Worm (Caenorhabditis elegans): ENCODE data around the gene C54C6.4.
A peak's percentile ranks its signal among the peaks of the same experiment; 100 is the strongest.

C54C6.4 gene

DNA sequence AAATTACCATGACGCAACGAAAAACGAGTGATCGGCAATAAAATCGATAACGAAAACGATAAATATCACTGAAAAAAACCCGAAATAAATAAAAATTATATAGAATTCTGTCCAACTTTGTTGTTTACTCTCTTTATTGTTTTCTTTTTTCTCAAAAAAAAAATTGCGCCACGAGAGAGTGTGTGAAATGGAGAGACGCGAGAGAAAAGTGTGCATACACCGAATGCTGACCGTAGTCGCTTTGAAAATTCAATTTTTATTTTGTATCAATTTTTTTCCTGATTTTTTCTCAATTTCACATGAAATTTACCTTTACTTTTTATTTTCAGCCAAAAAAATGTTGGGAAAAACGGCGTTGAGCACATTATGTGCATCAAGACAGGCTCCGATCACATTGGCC lies 43.5 kb upstream of the C54C6.4 start, which contains the start of the genes M01F1.4 and mrpl-35:
M01F1.4 (minus strand) TSS at position 126 of the 400 bp plus-strand sequence.
mrpl-35 (plus strand) TSS at position 330 of the 400 bp plus-strand sequence.
- TF ChIP-seq lin-15B (tag; optimal IDR thresholded peaks at IDR 0.05) (peak; percentile 62), unc-39 (tag; optimal IDR thresholded peaks at IDR 0.05) (no peak), elt-2 (tag; optimal IDR thresholded peaks at IDR 0.05) (peak; percentile 14), ZK546.5 (tag; optimal IDR thresholded peaks at IDR 0.05) (no peak), egl-27 (tag; optimal IDR thresholded peaks at IDR 0.05) (no peak), ztf-11 (tag; optimal IDR thresholded peaks at IDR 0.05) (no peak), eor-1 (tag; optimal IDR thresholded peaks at IDR 0.05) (no peak), snpc-4 (tag; optimal IDR thresholded peaks at IDR 0.05) (peak; percentile 65), tbx-2 (tag; optimal IDR thresholded peaks at IDR 0.05) (no peak), aly-2 (tag; optimal IDR thresholded peaks at IDR 0.05) (no peak), mml-1 (tag; optimal IDR thresholded peaks at IDR 0.05) (no peak), nfya-1 (tag; optimal IDR thresholded peaks at IDR 0.05; ENCODE audit: insufficient read depth) (peak; percentile 87), R02D3.7 (tag; optimal IDR thresholded peaks at IDR 0.05) (no peak), ceh-9 (tag; optimal IDR thresholded peaks at IDR 0.05) (no peak), nhr-11 (tag; optimal IDR thresholded peaks at IDR 0.05) (no peak), nhr-67 (tag; optimal IDR thresholded peaks at IDR 0.05) (no peak), hmg-11 (tag; optimal IDR thresholded peaks at IDR 0.05) (peak; percentile 45), nhr-237 (tag; optimal IDR thresholded peaks at IDR 0.05) (no peak), fos-1 (tag; optimal IDR thresholded peaks at IDR 0.05) (no peak), ceh-16 (tag; optimal IDR thresholded peaks at IDR 0.05) (no peak), nhr-77 (tag; optimal IDR thresholded peaks at IDR 0.05) (no peak), zag-1 (tag; optimal IDR thresholded peaks at IDR 0.05) (no peak), nhr-25 (tag; optimal IDR thresholded peaks at IDR 0.05) (no peak), egl-5 (tag; optimal IDR thresholded peaks at IDR 0.05) (no peak), elt-3 (tag; optimal IDR thresholded peaks at IDR 0.05) (no peak), nhr-76 (tag; optimal IDR thresholded peaks at IDR 0.05) (no peak), skn-1 (tag; optimal IDR thresholded peaks at IDR 0.05) (no peak), ama-1 (optimal IDR thresholded peaks at IDR 0.05) (no peak), nhr-23 (tag; optimal IDR thresholded peaks at IDR 0.05) (peak; percentile 3), sea-2 (GFP tag; optimal IDR thresholded peaks at IDR 0.05) (no peak), pha-4 (tag; optimal IDR thresholded peaks at IDR 0.05) (peak; percentile 95), fkh-10 (GFP tag; optimal IDR thresholded peaks at IDR 0.05) (no peak), ceh-28 (tag; optimal IDR thresholded peaks at IDR 0.05) (no peak), nhr-12 (tag; optimal IDR thresholded peaks at IDR 0.05) (no peak), pqm-1 (tag; optimal IDR thresholded peaks at IDR 0.05) (no peak), fkh-2 (tag; optimal IDR thresholded peaks at IDR 0.05) (no peak), nhr-43 (tag; optimal IDR thresholded peaks at IDR 0.05; ENCODE audit: poor library complexity, severe bottlenecking) (no peak), lsy-12 (tag; optimal IDR thresholded peaks at IDR 0.05) (no peak), jun-1 (tag; optimal IDR thresholded peaks at IDR 0.05) (no peak), lin-39 (tag; optimal IDR thresholded peaks at IDR 0.05) (peak; percentile 12), daf-12 (tag; optimal IDR thresholded peaks at IDR 0.05) (no peak), elt-1 (tag; optimal IDR thresholded peaks at IDR 0.05) (no peak), unc-62 (GFP tag; optimal IDR thresholded peaks at IDR 0.05) (no peak), ceh-82 (tag; optimal IDR thresholded peaks at IDR 0.05) (no peak), ztf-4 (tag; optimal IDR thresholded peaks at IDR 0.05) (no peak)

- TF ChIP-seq egl-5 (tag; optimal IDR thresholded peaks at IDR 0.05): no peak
- no peak for TF ChIP-seq unc-62 (GFP tag; optimal IDR thresholded peaks at IDR 0.05)
- TF ChIP-seq fkh-10 (GFP tag; optimal IDR thresholded peaks at IDR 0.05): no peak
- no peak for TF ChIP-seq elt-3 (tag; optimal IDR thresholded peaks at IDR 0.05)
- TF ChIP-seq unc-39 (tag; optimal IDR thresholded peaks at IDR 0.05): no peak
- no peak for TF ChIP-seq ceh-82 (tag; optimal IDR thresholded peaks at IDR 0.05)
- TF ChIP-seq elt-1 (tag; optimal IDR thresholded peaks at IDR 0.05): no peak
- no peak for TF ChIP-seq ZK546.5 (tag; optimal IDR thresholded peaks at IDR 0.05)
- TF ChIP-seq ceh-9 (tag; optimal IDR thresholded peaks at IDR 0.05): no peak
- no peak for TF ChIP-seq mdl-1 (tag; optimal IDR thresholded peaks at IDR 0.05)
- TF ChIP-seq elt-2 (tag; optimal IDR thresholded peaks at IDR 0.05): no peak
- TF ChIP-seq lin-15B (tag; optimal IDR thresholded peaks at IDR 0.05): no peak
- no peak for TF ChIP-seq aly-2 (tag; optimal IDR thresholded peaks at IDR 0.05)
- no peak for TF ChIP-seq zag-1 (tag; optimal IDR thresholded peaks at IDR 0.05)
- no peak for TF ChIP-seq sea-2 (GFP tag; optimal IDR thresholded peaks at IDR 0.05)
- TF ChIP-seq daf-12 (tag; optimal IDR thresholded peaks at IDR 0.05): no peak
- TF ChIP-seq nhr-237 (tag; optimal IDR thresholded peaks at IDR 0.05): no peak
Measured at ce11 chrIII:3511808-3512207, 41.6 kb upstream of the C54C6.4 start.

Measured in whole organism, L3 larva.